Fruit fly (Drosophila melanogaster): ENCODE measurements around the gene CG34316.

DNA sequence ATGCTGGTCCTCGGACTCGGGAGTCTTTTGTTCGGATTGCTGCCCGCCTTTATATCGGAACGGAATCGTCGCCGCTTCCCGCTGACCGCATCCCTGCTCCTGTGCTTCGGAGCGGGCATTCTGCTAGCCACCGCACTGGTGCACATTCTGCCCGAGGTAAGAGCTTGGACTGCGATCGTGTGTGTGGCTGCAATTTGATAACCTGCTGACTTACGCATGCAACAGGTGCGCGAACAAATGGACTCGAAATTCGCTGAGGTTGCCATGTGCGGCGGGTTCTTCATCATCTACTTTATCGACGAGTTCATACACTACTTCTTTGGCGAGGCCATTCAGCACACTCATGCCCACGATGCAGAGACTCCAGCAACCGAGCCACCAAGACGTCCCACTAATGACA, 38.5 kb downstream of the CG34316 start:
- TF ChIP-seq fd96Ca (GFP tag; IDR thresholded peaks at IDR 0.05) (no peak), CG8301 (tag; optimal IDR thresholded peaks at IDR 0.05) (no peak), CG4496 (GFP tag; IDR thresholded peaks at IDR 0.05) (no peak), Snoo (tag; optimal IDR thresholded peaks at IDR 0.05) (no peak), CG10348 (GFP tag; IDR thresholded peaks at IDR 0.05) (no peak), CG12605 (GFP tag; IDR thresholded peaks at IDR 0.05) (no peak), gl (tag; optimal IDR thresholded peaks at IDR 0.05) (no peak), EcR (GFP tag; optimal IDR thresholded peaks at IDR 0.05) (no peak), CG9948 (tag; optimal IDR thresholded peaks at IDR 0.05) (no peak), Pif1A (GFP tag; optimal IDR thresholded peaks at IDR 0.05) (no peak), CG8159 (tag; optimal IDR thresholded peaks at IDR 0.05) (no peak)

Data from whole organism, pupa.